Fruit fly (Drosophila melanogaster): ENCODE measurements around the gene spn-A.
A peak's percentile ranks its signal among the peaks of the same experiment; 100 is the strongest.

Gene spn-A

DNA sequence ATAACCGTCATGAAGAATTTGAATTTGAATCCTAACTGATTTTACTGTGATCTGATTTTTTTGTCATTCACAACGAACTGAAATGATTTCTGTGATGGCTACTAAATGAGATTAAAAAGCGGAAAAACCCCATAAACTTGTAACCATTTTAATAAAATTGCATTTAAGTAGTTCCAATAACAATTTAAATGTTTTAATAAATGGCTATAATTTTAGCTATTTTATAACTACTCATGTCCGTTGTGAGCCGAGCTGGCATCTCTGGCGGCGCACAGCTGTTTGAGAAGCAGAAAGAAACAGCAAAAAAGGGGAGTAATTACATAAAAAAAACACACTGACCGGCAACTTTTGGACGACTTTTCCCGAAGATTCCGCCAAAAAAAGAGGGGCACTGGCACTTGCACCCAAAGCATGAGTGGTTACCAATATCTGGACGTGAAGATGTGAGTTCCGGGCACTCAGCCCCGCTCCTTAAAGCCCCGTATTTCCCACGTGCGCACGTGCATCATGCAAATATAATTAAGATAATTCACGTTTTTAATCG lies 827 bp upstream of the spn-A start, which contains the start of the genes CG7950 and Rpp14a (continued):
- TF ChIP-seq knrl (GFP tag; IDR thresholded peaks at IDR 0.05; ENCODE audit: partially characterized antibody) (no peak), sob (GFP tag; IDR thresholded peaks at IDR 0.05) (peak; percentile 76), gt (GFP tag; IDR thresholded peaks at IDR 0.05) (no peak), ase (GFP tag; IDR thresholded peaks at IDR 0.05) (peak; percentile 64; the same call in 2 of the 3 replicates), zen (tag; optimal IDR thresholded peaks at IDR 0.05) (peak; percentile 75), z (GFP tag; IDR thresholded peaks at IDR 0.05) (peak; percentile 21; the same call in 1 of the 3 replicates), unc-4 (GFP tag; IDR thresholded peaks at IDR 0.05; ENCODE audit: partially characterized antibody) (no peak), CG7372 (GFP tag; IDR thresholded peaks at IDR 0.05) (peak; percentile 70; the same call in 1 of the 2 replicates), aop (GFP tag; IDR thresholded peaks at IDR 0.05) (no peak), Ada2b (GFP tag; IDR thresholded peaks at IDR 0.05) (peak; percentile 64), stc (GFP tag; IDR thresholded peaks at IDR 0.05) (peak; percentile 61; the same call in 1 of the 2 replicates), CG12071 (GFP tag; optimal IDR thresholded peaks at IDR 0.05) (peak; percentile 19), ap (GFP tag; IDR thresholded peaks at IDR 0.05) (peak; percentile 73), odd (GFP tag; optimal IDR thresholded peaks at IDR 0.05) (peak; percentile 54), sna (GFP tag; IDR thresholded peaks at IDR 0.05; ENCODE audit: partially characterized antibody) (peak; percentile 37; the same call in 1 of the 2 replicates), klu (GFP tag; IDR thresholded peaks at IDR 0.05) (no peak; the same call in 1 of the 2 replicates), unpg (GFP tag; optimal IDR thresholded peaks at IDR 0.05) (peak; percentile 84), HmgZ (tag; optimal IDR thresholded peaks at IDR 0.05) (peak; percentile 89), Chrac-16 (GFP tag; optimal IDR thresholded peaks at IDR 0.05) (peak; percentile 85), CG16779 (GFP tag; IDR thresholded peaks at IDR 0.05) (peak; percentile 62), dimm (GFP tag; IDR thresholded peaks at IDR 0.05) (peak; percentile 29; the same call in 1 of the 2 replicates), D19A (tag; optimal IDR thresholded peaks at IDR 0.05) (peak; percentile 50), Ssrp (tag; optimal IDR thresholded peaks at IDR 0.05) (peak; percentile 74), CG13424 (tag; optimal IDR thresholded peaks at IDR 0.05) (peak; percentile 86), grau (tag; optimal IDR thresholded peaks at IDR 0.05) (peak; percentile 77), zfh1 (GFP tag; IDR thresholded peaks at IDR 0.05) (peak; percentile 87), bsh (GFP tag; optimal IDR thresholded peaks at IDR 0.05) (peak; percentile 70 to 83), danr (GFP tag; IDR thresholded peaks at IDR 0.05) (peak; percentile 54), wdn (GFP tag; IDR thresholded peaks at IDR 0.05) (peak; percentile 66), CG15269 (tag; optimal IDR thresholded peaks at IDR 0.05) (peak; percentile 83), pita (GFP tag; optimal IDR thresholded peaks at IDR 0.05) (no peak), nau (GFP tag; optimal IDR thresholded peaks at IDR 0.05) (peak; percentile 36), CG32772 (GFP tag; IDR thresholded peaks at IDR 0.05) (peak; percentile 70), CG11560 (tag; IDR thresholded peaks at IDR 0.05) (no peak), CG8359 (GFP tag; optimal IDR thresholded peaks at IDR 0.05; ENCODE audit: borderline replicate concordance) (no peak), Ptx1 (GFP tag; IDR thresholded peaks at IDR 0.05) (peak; percentile 80), CG3281 (GFP tag; optimal IDR thresholded peaks at IDR 0.05) (peak; percentile 73), CG12104 (GFP tag; optimal IDR thresholded peaks at IDR 0.05) (no peak), sima (GFP tag; optimal IDR thresholded peaks at IDR 0.05) (peak; percentile 69), C15 (GFP tag; IDR thresholded peaks at IDR 0.05) (no peak), CG4424 (GFP tag; optimal IDR thresholded peaks at IDR 0.05) (peak; percentile 73), scrt (GFP tag; optimal IDR thresholded peaks at IDR 0.05) (peak; percentile 55), CG10274 (GFP tag; optimal IDR thresholded peaks at IDR 0.05) (no peak), Hey (tag; optimal IDR thresholded peaks at IDR 0.05) (no peak), CG9797 (GFP tag; optimal IDR thresholded peaks at IDR 0.05) (peak; percentile 11), tup (GFP tag; optimal IDR thresholded peaks at IDR 0.05) (peak; percentile 72), chinmo (GFP tag; IDR thresholded peaks at IDR 0.05; ENCODE audit: partially characterized antibody) (no peak), Bgb (GFP tag; IDR thresholded peaks at IDR 0.05; ENCODE audit: partially characterized antibody) (no peak), CG17328 (GFP tag; IDR thresholded peaks at IDR 0.05) (peak; percentile 78), Fer1 (GFP tag; optimal IDR thresholded peaks at IDR 0.05) (peak; percentile 64)
